Worm (Caenorhabditis elegans): Measurements from ENCODE around the gene F44E2.7.

DNA sequence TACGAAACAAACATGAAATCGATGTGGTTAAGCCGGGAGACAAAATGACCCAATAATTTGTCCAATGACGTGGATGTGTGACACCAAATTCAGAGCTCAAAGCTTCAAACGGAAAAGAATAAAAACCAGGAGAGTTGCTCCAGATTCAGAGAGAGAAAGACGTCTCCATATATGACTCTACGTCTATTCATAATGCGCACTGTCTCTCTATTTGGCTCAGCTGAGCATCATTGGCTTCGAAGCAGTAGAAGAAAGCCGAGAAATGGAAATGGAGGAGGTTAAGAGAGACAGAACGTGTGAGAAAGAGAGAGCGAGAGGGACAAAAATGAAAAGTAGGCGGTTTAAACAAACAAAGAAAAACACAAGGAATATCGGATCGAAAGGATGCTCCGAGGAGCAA, 38.0 kb upstream of the F44E2.7 start:
- no peak for TF ChIP-seq tbx-7 (tag; optimal IDR thresholded peaks at IDR 0.05)
- no peak for TF ChIP-seq unc-3 (GFP tag; conservative IDR thresholded peaks at IDR 0.05)
- no peak for TF ChIP-seq unc-3 (tag; optimal IDR thresholded peaks at IDR 0.05)
- TF ChIP-seq ceh-34 (tag; optimal IDR thresholded peaks at IDR 0.05): peak; percentile 2
- TF ChIP-seq unc-55 (GFP tag; optimal IDR thresholded peaks at IDR 0.05): no peak
- TF ChIP-seq pqm-1 (tag; optimal IDR thresholded peaks at IDR 0.05): no peak
- no peak for TF ChIP-seq ama-1 (optimal IDR thresholded peaks at IDR 0.05)
- peak; percentile 34 for TF ChIP-seq tbx-2 (tag; optimal IDR thresholded peaks at IDR 0.05)
- TF ChIP-seq sox-4 (tag; optimal IDR thresholded peaks at IDR 0.05): no peak
